Worm (Caenorhabditis elegans) whole organism, L4 larva: ENCODE data around the gene col-176.

Experiments used
- ZK546.5 ChIP-seq, 2 experiments: sonication (generic microtip); optimal IDR thresholded peaks; 2 replicates each; lab custom pipeline; 2017; ENCODE audit warnings: missing biosample characterization in 2 of 2, missing genetic modification characterization in 2 of 2
- ces-1 ChIP-seq: fragments of 150-350 bp; sonication (generic microtip); optimal IDR thresholded peaks from 4 replicates; lab custom pipeline; 2014; ENCODE audit warnings: missing biosample characterization, missing genetic modification reagents, missing genetic modification characterization
- hif-1 ChIP-seq, 2 experiments: sonication (generic microtip); optimal IDR thresholded peaks; 2 replicates each; lab custom pipeline; 2016 to 2017; ENCODE audit warnings: missing compliant biosample characterization in 2 of 2, missing genetic modification characterization in 2 of 2, missing genetic modification reagents in 2 of 2, missing genotype in 2 of 2, mild to moderate bottlenecking in 1 of 2
- lin-13 ChIP-seq: fragments of 150-350 bp; optimal IDR thresholded peaks from 2 replicates; lab custom pipeline; 2014; ENCODE audit warnings: missing biosample characterization, missing genetic modification reagents, missing genetic modification characterization
- lin-29 ChIP-seq: fragments of 200-800 bp; sonication (Bioruptor generic); IDR thresholded peaks from 2 replicates; pipeline ENCODE4 v1.3.6; 2022; ENCODE audit warnings: missing genetic modification reagents, missing genetic modification characterization, missing compliant biosample characterization
- lin-38 ChIP-seq: fragments of 200-800 bp; sonication (Bioruptor generic); IDR thresholded peaks from 2 replicates; pipeline ENCODE4 v1.3.6; 2022; ENCODE audit warnings: missing genetic modification reagents, missing genetic modification characterization, missing compliant biosample characterization
- mdl-1 ChIP-seq, 2 experiments: fragments of 150-350 bp in 1 of 2; sonication (generic microtip) in 1 of 2; optimal IDR thresholded peaks; 2 replicates each; lab custom pipeline; 2014 to 2017; ENCODE audit warnings: missing biosample characterization in 2 of 2, missing genetic modification characterization in 2 of 2
- nhr-11 ChIP-seq: fragments of 150-350 bp; optimal IDR thresholded peaks from 2 replicates; lab custom pipeline; 2014; ENCODE audit warnings: missing biosample characterization, missing genetic modification characterization
- nhr-6 ChIP-seq: fragments of 150-350 bp; optimal IDR thresholded peaks from 2 replicates; lab custom pipeline; 2014; ENCODE audit warnings: missing biosample characterization, missing genetic modification characterization
- nhr-77 ChIP-seq: fragments of 150-350 bp; optimal IDR thresholded peaks from 2 replicates; lab custom pipeline; 2014; ENCODE audit warnings: missing biosample characterization, missing genetic modification characterization
- zip-2 ChIP-seq: fragments of 150-350 bp; optimal IDR thresholded peaks from 2 replicates; lab custom pipeline; 2014; ENCODE audit warnings: missing biosample characterization, missing genetic modification characterization

DNA sequence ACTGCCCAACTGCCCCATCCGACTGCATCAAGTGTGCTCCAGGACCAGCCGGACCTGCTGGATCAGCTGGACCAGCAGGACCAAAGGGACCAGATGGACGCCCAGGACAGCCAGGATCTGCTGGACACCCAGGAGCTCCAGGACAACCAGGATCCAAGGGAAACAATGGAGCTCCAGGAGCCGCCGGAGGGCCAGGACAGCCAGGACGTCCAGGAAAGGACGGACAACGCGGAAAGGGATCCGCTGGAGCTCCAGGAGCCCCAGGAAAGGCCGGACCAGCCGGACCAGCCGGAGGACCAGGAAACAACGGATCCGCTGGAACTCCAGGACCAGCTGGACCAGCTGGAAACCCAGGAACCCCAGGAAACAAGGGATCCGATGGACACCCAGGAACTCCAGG, 692 bp downstream of the col-176 start:
- TF ChIP-seq ZK546.5 (tag; optimal IDR thresholded peaks at IDR 0.05; lab: Kevin White, UChicago) (no peak), nhr-6 (no peak), nhr-77 (no peak), ces-1 (GFP tag; lab: Kevin White, UChicago) (no peak), mdl-1 (tag; optimal IDR thresholded peaks at IDR 0.05; lab: Kevin White, UChicago) (no peak), lin-38 (GFP tag; lab: Robert Waterston, UW) (no peak), lin-29 (no peak), nhr-11 (tag; lab: Kevin White, UChicago) (no peak), lin-13 (GFP tag; lab: Kevin White, UChicago) (no peak), hif-1 (tag; optimal IDR thresholded peaks at IDR 0.05; lab: Kevin White, UChicago) (no peak), zip-2 (tag; lab: Kevin White, UChicago) (no peak)
